Worm (Caenorhabditis elegans) whole organism, young adult: ENCODE data around the gene tag-124.

Source experiments
- B0261.1 ChIP-seq: sonication (generic microtip); optimal IDR thresholded peaks from 2 replicates; lab custom pipeline; 2016; ENCODE audit warnings: mild to moderate bottlenecking, missing genetic modification characterization, moderate library complexity, missing compliant biosample characterization
- C06A6.2 ChIP-seq: fragments of 200-800 bp; sonication (Bioruptor generic); conservative IDR thresholded peaks from 2 replicates; pipeline ENCODE4 v1.3.6; 2022; ENCODE audit warnings: missing genetic modification characterization, missing compliant biosample characterization
- F10E7.11 ChIP-seq: sonication (generic microtip); optimal IDR thresholded peaks from 2 replicates; lab custom pipeline; 2017; ENCODE audit warnings: mild to moderate bottlenecking, missing genetic modification characterization, moderate library complexity, missing compliant biosample characterization
- F22D6.2 ChIP-seq: sonication (generic microtip); optimal IDR thresholded peaks from 2 replicates; lab custom pipeline; 2016; ENCODE audit warnings: mild to moderate bottlenecking, missing genetic modification characterization, missing compliant biosample characterization
- F23B12.7 ChIP-seq: sonication (generic microtip); optimal IDR thresholded peaks from 2 replicates; lab custom pipeline; 2017; ENCODE audit warnings: missing genetic modification characterization, mild to moderate bottlenecking, missing compliant biosample characterization, antibody characterized with exemption, moderate library complexity; ENCODE audit not compliant: insufficient read depth
- F37B4.10 ChIP-seq: fragments of 200-800 bp; sonication (Bioruptor generic); IDR thresholded peaks from 2 replicates; pipeline ENCODE4 v1.3.6; 2022; ENCODE audit warnings: missing genetic modification characterization, missing compliant biosample characterization
- F39B2.1 ChIP-seq: fragments of 200-800 bp; sonication (Bioruptor generic); IDR thresholded peaks from 2 replicates; pipeline ENCODE4 v1.3.6; 2022; ENCODE audit warnings: missing genetic modification reagents, missing genetic modification characterization, missing compliant biosample characterization
- F55B11.4 ChIP-seq: sonication (generic microtip); optimal IDR thresholded peaks from 2 replicates; lab custom pipeline; 2016; ENCODE audit warnings: missing compliant biosample characterization, missing genetic modification characterization, borderline replicate concordance; ENCODE audit not compliant: insufficient read depth
- F57A8.1 ChIP-seq: fragments of 200-800 bp; sonication (Bioruptor generic); optimal IDR thresholded peaks from 2 replicates; lab custom pipeline; 2018; ENCODE audit warnings: mild to moderate bottlenecking, missing genetic modification characterization, moderate library complexity, missing compliant biosample characterization
- K12H6.12 ChIP-seq: fragments of 200-800 bp; sonication (Bioruptor generic); optimal IDR thresholded peaks from 2 replicates; lab custom pipeline; 2018; ENCODE audit warnings: mild to moderate bottlenecking, missing genetic modification characterization, missing compliant biosample characterization
- Y53F4B.3 ChIP-seq: fragments of 200-800 bp; sonication (Bioruptor generic); IDR thresholded peaks from 2 replicates; pipeline ENCODE4 v1.3.6; 2022; ENCODE audit warnings: missing genetic modification reagents, missing genetic modification characterization, missing compliant biosample characterization
- Y95B8A.8 ChIP-seq: fragments of 200-800 bp; sonication (Bioruptor generic); IDR thresholded peaks from 2 replicates; pipeline ENCODE4 v1.3.6; 2022; ENCODE audit warnings: missing genetic modification reagents, missing genetic modification characterization, missing compliant biosample characterization
- ZK185.1 ChIP-seq: sonication (generic microtip); optimal IDR thresholded peaks from 2 replicates; lab custom pipeline; 2016; ENCODE audit warnings: mild to moderate bottlenecking, missing genetic modification characterization, missing compliant biosample characterization; ENCODE audit not compliant: poor library complexity, severe bottlenecking
- ama-1 ChIP-seq, 3 experiments: fragments of 150-350 bp in 1 of 3; sonication (generic microtip) in 2 of 3; optimal IDR thresholded peaks; 2 replicates each; lab custom pipeline; 2014 to 2018; ENCODE audit warnings: missing biosample characterization in 2 of 3, missing genetic modification characterization in 2 of 3, missing genetic modification reagents in 2 of 3
- attf-5 ChIP-seq: fragments of 200-800 bp; sonication (Bioruptor generic); optimal IDR thresholded peaks from 2 replicates; lab custom pipeline; 2018; ENCODE audit warnings: mild to moderate bottlenecking, missing genetic modification characterization, missing compliant biosample characterization
- bed-2 ChIP-seq: fragments of 200-800 bp; sonication (Bioruptor generic); IDR thresholded peaks from 2 replicates; pipeline ENCODE4 v1.3.6; 2022; ENCODE audit warnings: missing genetic modification reagents, missing genetic modification characterization, missing compliant biosample characterization
- cebp-1 ChIP-seq, 2 experiments: fragments of 200-800 bp in 1 of 2; sonication (Bioruptor generic) in 1 of 2; sonication (generic microtip) in 1 of 2; IDR thresholded peaks in 1 of 2; optimal IDR thresholded peaks in 1 of 2; 2 replicates each; pipeline versions ENCODE4 v1.3.6 to Lab custom; 2017 to 2022; ENCODE audit warnings: missing compliant biosample characterization in 2 of 2, missing genetic modification characterization in 2 of 2, mild to moderate bottlenecking in 1 of 2, missing genetic modification reagents in 1 of 2, moderate library complexity in 1 of 2
- ceh-58 ChIP-seq: fragments of 200-800 bp; sonication (Bioruptor generic); IDR thresholded peaks from 2 replicates; pipeline ENCODE4 v1.3.6; 2022; ENCODE audit warnings: missing genetic modification characterization, missing compliant biosample characterization
- ceh-79 ChIP-seq: sonication (generic microtip); optimal IDR thresholded peaks from 2 replicates; lab custom pipeline; 2017; ENCODE audit warnings: mild to moderate bottlenecking, missing genetic modification characterization, missing compliant biosample characterization
- ceh-91 ChIP-seq: fragments of 200-800 bp; sonication (Bioruptor generic); IDR thresholded peaks from 2 replicates; pipeline ENCODE4 v1.3.6; 2022; ENCODE audit warnings: missing genetic modification reagents, missing genetic modification characterization, missing compliant biosample characterization
- die-1 ChIP-seq: sonication (generic microtip); optimal IDR thresholded peaks from 2 replicates; lab custom pipeline; 2016; ENCODE audit warnings: missing genotype, mild to moderate bottlenecking, missing genetic modification characterization, missing compliant biosample characterization
- dox-1 ChIP-seq: fragments of 200-800 bp; sonication (Bioruptor generic); IDR thresholded peaks from 2 replicates; pipeline ENCODE4 v1.3.6; 2022; ENCODE audit warnings: missing genetic modification reagents, missing genetic modification characterization, missing compliant biosample characterization
- egl-44 ChIP-seq: fragments of 200-800 bp; sonication (Bioruptor generic); IDR thresholded peaks from 2 replicates; pipeline ENCODE4 v1.3.6; 2022; ENCODE audit warnings: missing genetic modification reagents, missing genetic modification characterization, missing compliant biosample characterization
- ekl-4 ChIP-seq: fragments of 200-800 bp; sonication (Bioruptor generic); IDR thresholded peaks from 2 replicates; pipeline ENCODE4 v1.3.6; 2022; ENCODE audit warnings: missing genetic modification reagents, missing genetic modification characterization, missing compliant biosample characterization
- hmg-20 ChIP-seq: fragments of 200-800 bp; sonication (Bioruptor generic); IDR thresholded peaks from 2 replicates; pipeline ENCODE4 v1.3.6; 2022; ENCODE audit warnings: missing genetic modification reagents, missing genetic modification characterization, missing compliant biosample characterization
- hrde-1 ChIP-seq: sonication (generic microtip); optimal IDR thresholded peaks from 2 replicates; lab custom pipeline; 2016; ENCODE audit warnings: missing genetic modification characterization, mild to moderate bottlenecking, missing compliant biosample characterization, moderate library complexity, missing genotype, missing genetic modification reagents, borderline replicate concordance
- hsf-1 ChIP-seq: fragments of 200-800 bp; sonication (Bioruptor generic); IDR thresholded peaks from 2 replicates; pipeline ENCODE4 v1.3.6; 2022; ENCODE audit warnings: missing genetic modification reagents, missing genetic modification characterization, missing compliant biosample characterization
- let-526 ChIP-seq: fragments of 200-800 bp; sonication (Bioruptor generic); IDR thresholded peaks from 2 replicates; pipeline ENCODE4 v1.3.6; 2022; ENCODE audit warnings: missing genetic modification reagents, missing genetic modification characterization, missing compliant biosample characterization
- lin-54 ChIP-seq: fragments of 200-800 bp; sonication (Bioruptor generic); optimal IDR thresholded peaks from 2 replicates; lab custom pipeline; 2018; ENCODE audit warnings: mild to moderate bottlenecking, missing genetic modification characterization, missing compliant biosample characterization
- lsy-27 ChIP-seq: sonication (generic microtip); optimal IDR thresholded peaks from 2 replicates; lab custom pipeline; 2017; ENCODE audit warnings: missing genetic modification characterization, mild to moderate bottlenecking, missing compliant biosample characterization, antibody characterized with exemption, missing genotype, borderline replicate concordance; ENCODE audit not compliant: insufficient read depth
- madf-6 ChIP-seq: fragments of 200-800 bp; sonication (Bioruptor generic); IDR thresholded peaks from 2 replicates; pipeline ENCODE4 v1.3.6; 2022; ENCODE audit warnings: missing genetic modification reagents, missing genetic modification characterization, missing compliant biosample characterization
- madf-8 ChIP-seq: fragments of 200-800 bp; sonication (Bioruptor generic); conservative IDR thresholded peaks from 2 replicates; pipeline ENCODE4 v1.3.6; 2022; ENCODE audit warnings: missing genetic modification reagents, missing genetic modification characterization, missing compliant biosample characterization
- mxl-1 ChIP-seq: sonication (generic microtip); optimal IDR thresholded peaks from 2 replicates; lab custom pipeline; 2016; ENCODE audit warnings: missing genetic modification characterization, missing compliant biosample characterization
- nfya-1 ChIP-seq: sonication (generic microtip); optimal IDR thresholded peaks from 2 replicates; lab custom pipeline; 2017; ENCODE audit warnings: antibody characterized with exemption, missing compliant biosample characterization, missing genetic modification characterization, borderline replicate concordance; ENCODE audit not compliant: insufficient read depth
- nfyb-1 ChIP-seq: fragments of 200-800 bp; sonication (Bioruptor generic); IDR thresholded peaks from 2 replicates; pipeline ENCODE4 v1.3.6; 2022; ENCODE audit warnings: missing genetic modification reagents, missing genetic modification characterization, missing compliant biosample characterization
- pha-4 ChIP-seq: fragments of 150-350 bp; sonication (generic microtip); optimal IDR thresholded peaks from 2 replicates; lab custom pipeline; 2014; ENCODE audit warnings: missing biosample characterization, missing genetic modification reagents, missing genetic modification characterization
- rcor-1 ChIP-seq: fragments of 200-800 bp; sonication (Bioruptor generic); IDR thresholded peaks from 2 replicates; pipeline ENCODE4 v1.3.6; 2022; ENCODE audit warnings: missing genetic modification reagents, missing genetic modification characterization, missing compliant biosample characterization
- rec-8 ChIP-seq, 2 experiments: sonication (generic microtip); optimal IDR thresholded peaks; 2 replicates each; lab custom pipeline; 2016; ENCODE audit warnings: mild to moderate bottlenecking in 2 of 2, missing genetic modification characterization in 2 of 2, missing genetic modification reagents in 2 of 2, missing genotype in 2 of 2, missing biosample characterization in 1 of 2, missing compliant biosample characterization in 1 of 2, moderate library complexity in 1 of 2
- repo-1 ChIP-seq: sonication (generic microtip); optimal IDR thresholded peaks from 2 replicates; lab custom pipeline; 2017; ENCODE audit warnings: mild to moderate bottlenecking, missing genetic modification characterization, missing compliant biosample characterization
- snpc-1.1 ChIP-seq: sonication (generic microtip); optimal IDR thresholded peaks from 2 replicates; lab custom pipeline; 2017; ENCODE audit warnings: missing genetic modification characterization, mild to moderate bottlenecking, missing compliant biosample characterization, antibody characterized with exemption, moderate library complexity, missing genotype, missing genetic modification reagents; ENCODE audit not compliant: insufficient read depth
- snpc-1.3 ChIP-seq: sonication (generic microtip); optimal IDR thresholded peaks from 2 replicates; lab custom pipeline; 2017; ENCODE audit warnings: missing genetic modification characterization, mild to moderate bottlenecking, missing compliant biosample characterization, antibody characterized with exemption, moderate library complexity, missing genotype, missing genetic modification reagents; ENCODE audit not compliant: insufficient read depth
- tbp1 ChIP-seq: fragments of 200-800 bp; sonication (Bioruptor generic); optimal IDR thresholded peaks from 2 replicates; lab custom pipeline; 2018; ENCODE audit warnings: mild to moderate bottlenecking, missing genetic modification characterization, missing compliant biosample characterization
- zfh-2 ChIP-seq: fragments of 200-800 bp; sonication (Bioruptor generic); conservative IDR thresholded peaks from 2 replicates; pipeline ENCODE4 v1.3.6; 2022; ENCODE audit warnings: missing genetic modification reagents, missing genetic modification characterization, missing compliant biosample characterization
- ztf-18 ChIP-seq: sonication (generic microtip); optimal IDR thresholded peaks from 2 replicates; lab custom pipeline; 2016; ENCODE audit warnings: missing genotype, mild to moderate bottlenecking, missing genetic modification characterization, missing compliant biosample characterization
- ztf-25 ChIP-seq: fragments of 200-800 bp; sonication (Bioruptor generic); IDR thresholded peaks from 2 replicates; pipeline ENCODE4 v1.3.6; 2022; ENCODE audit warnings: missing genetic modification reagents, missing genetic modification characterization, missing compliant biosample characterization
- ztf-26 ChIP-seq: sonication (generic microtip); optimal IDR thresholded peaks from 2 replicates; lab custom pipeline; 2017; ENCODE audit warnings: missing genetic modification characterization, missing compliant biosample characterization

tag-124 gene

DNA sequence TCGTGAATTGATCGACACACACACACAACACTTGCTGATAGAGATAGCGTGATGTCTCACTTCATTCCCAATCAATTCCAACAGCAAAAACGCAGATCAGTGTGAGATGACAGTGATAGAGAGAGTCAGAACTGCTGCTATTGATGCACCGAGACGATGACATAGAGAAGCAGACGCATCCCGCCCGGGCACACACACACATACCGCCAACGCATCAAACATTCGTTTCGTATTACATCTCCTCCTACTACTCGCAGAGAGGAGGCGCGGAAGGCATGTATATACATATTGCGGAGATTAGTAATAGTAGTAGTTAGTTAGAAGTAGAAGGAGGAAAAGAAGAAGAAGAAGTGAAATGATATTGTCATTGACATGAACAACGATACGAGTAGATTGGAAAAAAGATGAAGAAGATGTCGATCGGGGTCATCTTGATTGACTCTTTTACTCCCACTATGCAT is 28.3 kb downstream of the tag-124 start (continued):
- TF ChIP-seq let-526 (GFP tag; lab: Robert Waterston, UW), result no peak
- no peak for TF ChIP-seq cebp-1 (GFP tag; IDR thresholded peaks at IDR 0.05; lab: Robert Waterston, UW)
- peak; percentile 44 for TF ChIP-seq cebp-1 (tag; optimal IDR thresholded peaks at IDR 0.05; lab: Kevin White, UChicago)
- no peak for TF ChIP-seq ztf-25 (GFP tag; lab: Robert Waterston, UW)
- TF ChIP-seq lin-54, result peak; percentile 25
- TF ChIP-seq ztf-18, result no peak
- TF ChIP-seq ceh-79 (tag; lab: Kevin White, UChicago), result no peak
- TF ChIP-seq hmg-20 (GFP tag; lab: Robert Waterston, UW), result no peak
- no peak for TF ChIP-seq F57A8.1 (GFP tag; lab: Kevin White, UChicago)
- TF ChIP-seq F10E7.11 (tag; lab: Kevin White, UChicago), result no peak
- TF ChIP-seq K12H6.12 (tag; lab: Kevin White, UChicago), result peak; percentile 25
- no peak for TF ChIP-seq bed-2 (GFP tag; lab: Robert Waterston, UW)
- no peak for TF ChIP-seq ceh-91 (GFP tag; lab: Robert Waterston, UW)
- TF ChIP-seq madf-8 (GFP tag; lab: Robert Waterston, UW), result no peak
- no peak for TF ChIP-seq hsf-1
- TF ChIP-seq F37B4.10 (GFP tag; lab: Robert Waterston, UW), result no peak
- no peak for TF ChIP-seq nfyb-1
- no peak for TF ChIP-seq B0261.1
- no peak for TF ChIP-seq ZK185.1 (tag; lab: Kevin White, UChicago)
- no peak for TF ChIP-seq rcor-1 (GFP tag; lab: Robert Waterston, UW)
- no peak for TF ChIP-seq Y95B8A.8 (GFP tag; lab: Robert Waterston, UW)
- TF ChIP-seq madf-6 (GFP tag; lab: Robert Waterston, UW), result no peak
- TF ChIP-seq F22D6.2, result peak; percentile 5
- peak; percentile 56; the same call in 1 of the 2 replicates for TF ChIP-seq egl-44
- no peak for TF ChIP-seq ceh-58 (GFP tag; lab: Robert Waterston, UW)
- TF ChIP-seq tbp1, result no peak
- peak; percentile 39 for TF ChIP-seq ama-1 (optimal IDR thresholded peaks at IDR 0.05; lab: Kevin White, UChicago)
- TF ChIP-seq ama-1 (GFP tag; optimal IDR thresholded peaks at IDR 0.05; lab: Kevin White, UChicago), result no peak
- no peak for TF ChIP-seq F55B11.4 (tag; lab: Kevin White, UChicago)
- no peak for TF ChIP-seq F39B2.1 (GFP tag; lab: Robert Waterston, UW)
- peak; percentile 20 for TF ChIP-seq die-1 (tag; lab: Kevin White, UChicago)
- no peak for TF ChIP-seq mxl-1 (tag; lab: Kevin White, UChicago)
- no peak for TF ChIP-seq snpc-1.1 (tag; lab: Kevin White, UChicago)
- no peak for TF ChIP-seq lsy-27 (tag; lab: Kevin White, UChicago)
- peak; percentile 50 for TF ChIP-seq attf-5 (GFP tag; lab: Kevin White, UChicago)
- no peak for TF ChIP-seq ekl-4 (GFP tag; lab: Robert Waterston, UW)
- TF ChIP-seq rec-8 (tag; optimal IDR thresholded peaks at IDR 0.05; lab: Kevin White, UChicago), result no peak
- TF ChIP-seq ztf-26, result peak; percentile 27
- TF ChIP-seq repo-1, result no peak
- TF ChIP-seq hrde-1, result no peak
- no peak for TF ChIP-seq F23B12.7
- no peak for TF ChIP-seq nfya-1
- TF ChIP-seq zfh-2 (GFP tag; lab: Robert Waterston, UW), result 0 out of 2 replicates have a peak, but pooled peaks have one; percentile 25
- TF ChIP-seq Y53F4B.3 (GFP tag; lab: Robert Waterston, UW), result no peak
- peak; percentile 49; the same call in 1 of the 2 replicates for TF ChIP-seq dox-1
- TF ChIP-seq pha-4 (tag; lab: Kevin White, UChicago), result no peak
- 0 out of 2 replicates have a peak, but pooled peaks have one; percentile 11 for TF ChIP-seq C06A6.2
- no peak for TF ChIP-seq snpc-1.3 (tag; lab: Kevin White, UChicago)
